Fruit fly (Drosophila melanogaster): ENCODE results near the gene Sgs7.
A peak's percentile ranks its signal among the peaks of the same experiment; 100 is the strongest.

Gene Sgs7

dm6 chr3L:11536132-11536531 is 26.5 kb downstream of the Sgs7 start (continued):
- TF ChIP-seq CG10979 (tag; optimal IDR thresholded peaks at IDR 0.05) (peak; percentile 41), CG31388 (GFP tag; optimal IDR thresholded peaks at IDR 0.05) (no peak), twi (tag; optimal IDR thresholded peaks at IDR 0.05) (no peak), CG14710 (tag; optimal IDR thresholded peaks at IDR 0.05) (no peak), CG18619 (GFP tag; optimal IDR thresholded peaks at IDR 0.05) (no peak), Dbx (GFP tag; IDR thresholded peaks at IDR 0.05) (0 out of 3 replicates have a peak, but pooled peaks have one; percentile 45), CG5180 (GFP tag; optimal IDR thresholded peaks at IDR 0.05) (no peak), CG7839 (tag; optimal IDR thresholded peaks at IDR 0.05) (peak; percentile 12), exex (tag; optimal IDR thresholded peaks at IDR 0.05) (no peak), CG9932 (GFP tag; IDR thresholded peaks at IDR 0.05) (peak; percentile 53), CG8478 (optimal IDR thresholded peaks at IDR 0.05) (no peak), Pdp1 (GFP tag; optimal IDR thresholded peaks at IDR 0.05) (peak in 1 of 2 experiments; percentile 0), CG11504 (tag; optimal IDR thresholded peaks at IDR 0.05) (peak; percentile 55), CG17328 (GFP tag; IDR thresholded peaks at IDR 0.05) (peak; percentile 7; the same call in 1 of the 2 replicates), sc (optimal IDR thresholded peaks at IDR 0.05) (no peak), sc (GFP tag; optimal IDR thresholded peaks at IDR 0.05) (no peak), Xrp1 (GFP tag; IDR thresholded peaks at IDR 0.05) (peak; percentile 48; the same call in 1 of the 2 replicates), CG2678 (tag; optimal IDR thresholded peaks at IDR 0.05) (peak; percentile 29), knrl (GFP tag; IDR thresholded peaks at IDR 0.05; ENCODE audit: partially characterized antibody) (no peak), btn (GFP tag; optimal IDR thresholded peaks at IDR 0.05) (no peak), CG31224 (GFP tag; IDR thresholded peaks at IDR 0.05) (no peak; the same call in 1 of the 2 replicates)

- TF ChIP-seq CHES-1-like (GFP tag; optimal IDR thresholded peaks at IDR 0.05) = no peak
- peak; percentile 15 for TF ChIP-seq CG10543 (GFP tag; optimal IDR thresholded peaks at IDR 0.05)
- peak; percentile 62 for TF ChIP-seq abd-A (tag; optimal IDR thresholded peaks at IDR 0.05)
- TF ChIP-seq chinmo (GFP tag; IDR thresholded peaks at IDR 0.05; ENCODE audit: partially characterized antibody) = 0 out of 4 replicates have a peak, but pooled peaks have one; percentile 75
- no peak for TF ChIP-seq schlank (tag; optimal IDR thresholded peaks at IDR 0.05)
- TF ChIP-seq Hr39 (optimal IDR thresholded peaks at IDR 0.05) = no peak
- no peak for TF ChIP-seq NfI (GFP tag; optimal IDR thresholded peaks at IDR 0.05)
- TF ChIP-seq CG14667 (GFP tag; IDR thresholded peaks at IDR 0.05) = no peak
- TF ChIP-seq CG12769 (tag; optimal IDR thresholded peaks at IDR 0.05) = peak; percentile 38
- no peak for TF ChIP-seq zen (tag; optimal IDR thresholded peaks at IDR 0.05)
- no peak for TF ChIP-seq CG1602 (GFP tag; optimal IDR thresholded peaks at IDR 0.05)
- no peak for TF ChIP-seq sima (GFP tag; optimal IDR thresholded peaks at IDR 0.05)
- 0 out of 2 replicates have a peak, but pooled peaks have one; percentile 23 for TF ChIP-seq Drgx (GFP tag; IDR thresholded peaks at IDR 0.05)
- peak; percentile 79 for TF ChIP-seq kay (GFP tag; optimal IDR thresholded peaks at IDR 0.05)
- no peak for TF ChIP-seq Max (GFP tag; optimal IDR thresholded peaks at IDR 0.05)
- 0 out of 2 replicates have a peak, but pooled peaks have one; percentile 9 for TF ChIP-seq CG32532 (GFP tag; IDR thresholded peaks at IDR 0.05)
- 0 out of 3 replicates have a peak, but pooled peaks have one; percentile 8 for TF ChIP-seq CG6791 (GFP tag; IDR thresholded peaks at IDR 0.05; ENCODE audit: partially characterized antibody)
- TF ChIP-seq sob (GFP tag; IDR thresholded peaks at IDR 0.05) = no peak
- no peak for TF ChIP-seq fd102C (GFP tag; optimal IDR thresholded peaks at IDR 0.05)
- 0 out of 2 replicates have a peak, but pooled peaks have one; percentile 26 for TF ChIP-seq tna (GFP tag; IDR thresholded peaks at IDR 0.05; ENCODE audit: partially characterized antibody)
- TF ChIP-seq CG31365 (tag; optimal IDR thresholded peaks at IDR 0.05) = no peak
- 0 out of 2 replicates have a peak, but pooled peaks have one; percentile 8 for TF ChIP-seq CG14441 (GFP tag; IDR thresholded peaks at IDR 0.05)
- peak; percentile 17; the same call in 2 of the 3 replicates for TF ChIP-seq row (GFP tag; IDR thresholded peaks at IDR 0.05)
- TF ChIP-seq D19B (GFP tag; optimal IDR thresholded peaks at IDR 0.05) = peak; percentile 74
- no peak for TF ChIP-seq CG6272 (GFP tag; IDR thresholded peaks at IDR 0.05)
- peak; percentile 14 for TF ChIP-seq Vsx1 (GFP tag; optimal IDR thresholded peaks at IDR 0.05)
- TF ChIP-seq Dll (GFP tag; IDR thresholded peaks at IDR 0.05; ENCODE audit: partially characterized antibody) = no peak
- peak; percentile 55; the same call in 2 of the 3 replicates for TF ChIP-seq ci (GFP tag; IDR thresholded peaks at IDR 0.05)
- TF ChIP-seq Xrp1 (GFP tag; IDR thresholded peaks at IDR 0.05) = peak; percentile 16; the same call in 1 of the 2 replicates
These were observed 27.2 kb downstream of the Sgs7 start for dm6 chr3L:11536767-11537419.
